Worm (Caenorhabditis elegans) whole organism, L2 larva: ENCODE data around the gene B0524.5.

Experiments
- C34F6.9 ChIP-seq: fragments of 150-350 bp; optimal IDR thresholded peaks from 2 replicates; lab custom pipeline; 2014; ENCODE audit warnings: missing biosample characterization, missing genetic modification characterization
- F13H6.1 ChIP-seq: sonication (generic microtip); optimal IDR thresholded peaks from 2 replicates; lab custom pipeline; 2016; ENCODE audit warnings: missing genetic modification characterization, missing compliant biosample characterization
- R02D3.7 ChIP-seq: fragments of 150-350 bp; optimal IDR thresholded peaks from 2 replicates; lab custom pipeline; 2014; ENCODE audit warnings: missing biosample characterization, missing genetic modification characterization
- Y55F3AM.14 ChIP-seq: fragments of 200-800 bp; sonication (Bioruptor generic); optimal IDR thresholded peaks from 2 replicates; lab custom pipeline; 2018; ENCODE audit warnings: mild to moderate bottlenecking, missing genetic modification characterization, missing compliant biosample characterization
- ZK546.5 ChIP-seq: sonication (generic microtip); optimal IDR thresholded peaks from 2 replicates; lab custom pipeline; 2017; ENCODE audit warnings: missing biosample characterization, missing genetic modification characterization
- alr-1 ChIP-seq: fragments of 150-350 bp; optimal IDR thresholded peaks from 2 replicates; lab custom pipeline; 2014; ENCODE audit warnings: missing biosample characterization, missing genetic modification characterization
- aly-2 ChIP-seq: fragments of 150-350 bp; optimal IDR thresholded peaks from 2 replicates; lab custom pipeline; 2014; ENCODE audit warnings: missing biosample characterization, missing genetic modification characterization
- ceh-16 ChIP-seq: fragments of 150-350 bp; optimal IDR thresholded peaks from 2 replicates; lab custom pipeline; 2014; ENCODE audit warnings: missing biosample characterization, missing genetic modification characterization
- ceh-82 ChIP-seq: fragments of 150-350 bp; optimal IDR thresholded peaks from 2 replicates; lab custom pipeline; 2014; ENCODE audit warnings: missing biosample characterization, missing genetic modification characterization
- crh-2 ChIP-seq: sonication (generic microtip); optimal IDR thresholded peaks from 2 replicates; lab custom pipeline; 2017; ENCODE audit warnings: missing biosample characterization, missing genetic modification characterization
- dmd-4 ChIP-seq: sonication (generic microtip); optimal IDR thresholded peaks from 2 replicates; lab custom pipeline; 2017; ENCODE audit warnings: missing biosample characterization, missing genetic modification characterization
- egl-27 ChIP-seq: sonication (generic microtip); optimal IDR thresholded peaks from 3 replicates; lab custom pipeline; 2017; ENCODE audit warnings: missing biosample characterization, missing genetic modification reagents, missing genetic modification characterization
- elt-3 ChIP-seq: sonication (generic microtip); optimal IDR thresholded peaks from 2 replicates; lab custom pipeline; 2017; ENCODE audit warnings: missing biosample characterization, missing genetic modification characterization
- fos-1 ChIP-seq: fragments of 150-350 bp; optimal IDR thresholded peaks from 2 replicates; lab custom pipeline; 2014; ENCODE audit warnings: missing biosample characterization, missing genetic modification characterization
- gmeb-1 ChIP-seq: fragments of 150-350 bp; optimal IDR thresholded peaks from 2 replicates; lab custom pipeline; 2014; ENCODE audit warnings: missing biosample characterization, missing genetic modification characterization
- lin-11 ChIP-seq: fragments of 150-350 bp; sonication (generic microtip); optimal IDR thresholded peaks from 2 replicates; lab custom pipeline; 2014; ENCODE audit warnings: missing biosample characterization, missing genetic modification characterization, inconsistent platforms, mixed read lengths
- lin-13 ChIP-seq: fragments of 150-350 bp; optimal IDR thresholded peaks from 2 replicates; lab custom pipeline; 2014; ENCODE audit warnings: missing biosample characterization, missing genetic modification reagents, missing genetic modification characterization
- lin-39 ChIP-seq: fragments of 150-350 bp; optimal IDR thresholded peaks from 2 replicates; lab custom pipeline; 2014; ENCODE audit warnings: missing biosample characterization, missing genetic modification reagents, missing genetic modification characterization
- lsy-2 ChIP-seq, 2 experiments: fragments of 150-350 bp in 1 of 2; sonication (generic microtip) in 1 of 2; optimal IDR thresholded peaks; 2 replicates each; lab custom pipeline; 2014 to 2017; ENCODE audit warnings: missing biosample characterization in 2 of 2, missing genetic modification characterization in 2 of 2
- mab-5 ChIP-seq: fragments of 150-350 bp; optimal IDR thresholded peaks from 2 replicates; lab custom pipeline; 2014; ENCODE audit warnings: missing biosample characterization, missing genetic modification characterization
- mbf-1 ChIP-seq: sonication (generic microtip); optimal IDR thresholded peaks from 2 replicates; lab custom pipeline; 2017; ENCODE audit warnings: missing biosample characterization, missing genetic modification characterization
- mdl-1 ChIP-seq, 2 experiments: fragments of 150-350 bp in 1 of 2; sonication (generic microtip) in 1 of 2; optimal IDR thresholded peaks; 2 replicates each; lab custom pipeline; 2017; ENCODE audit warnings: missing biosample characterization in 2 of 2, missing genetic modification characterization in 2 of 2
- nhr-10 ChIP-seq: sonication (generic microtip); optimal IDR thresholded peaks from 2 replicates; lab custom pipeline; 2017; ENCODE audit warnings: missing biosample characterization, missing genetic modification characterization
- nhr-11 ChIP-seq: fragments of 150-350 bp; optimal IDR thresholded peaks from 2 replicates; lab custom pipeline; 2014; ENCODE audit warnings: missing biosample characterization, missing genetic modification characterization
- nhr-12 ChIP-seq: fragments of 150-350 bp; optimal IDR thresholded peaks from 2 replicates; lab custom pipeline; 2014; ENCODE audit warnings: missing biosample characterization, missing genetic modification characterization
- nhr-129 ChIP-seq: fragments of 150-350 bp; optimal IDR thresholded peaks from 2 replicates; lab custom pipeline; 2014; ENCODE audit warnings: missing biosample characterization, missing genetic modification characterization
- nhr-21 ChIP-seq: fragments of 150-350 bp; optimal IDR thresholded peaks from 2 replicates; lab custom pipeline; 2014; ENCODE audit warnings: missing biosample characterization, missing genetic modification characterization
- nhr-237 ChIP-seq: fragments of 150-350 bp; optimal IDR thresholded peaks from 2 replicates; lab custom pipeline; 2014; ENCODE audit warnings: missing biosample characterization, missing genetic modification characterization
- nhr-25 ChIP-seq: fragments of 150-350 bp; sonication (generic microtip); optimal IDR thresholded peaks from 3 replicates; lab custom pipeline; 2014; ENCODE audit warnings: missing biosample characterization, missing genetic modification characterization
- nhr-6 ChIP-seq: fragments of 150-350 bp; optimal IDR thresholded peaks from 2 replicates; lab custom pipeline; 2014; ENCODE audit warnings: missing biosample characterization, missing genetic modification characterization
- nhr-77 ChIP-seq: fragments of 150-350 bp; optimal IDR thresholded peaks from 2 replicates; lab custom pipeline; 2014; ENCODE audit warnings: missing biosample characterization, missing genetic modification characterization
- peb-1 ChIP-seq: fragments of 150-350 bp; optimal IDR thresholded peaks from 2 replicates; lab custom pipeline; 2014; ENCODE audit warnings: missing biosample characterization, missing genetic modification characterization
- skn-1 ChIP-seq: sonication (generic microtip); optimal IDR thresholded peaks from 2 replicates; lab custom pipeline; 2017; ENCODE audit warnings: missing biosample characterization, missing genetic modification characterization
- sma-3 ChIP-seq: sonication (generic microtip); optimal IDR thresholded peaks from 2 replicates; lab custom pipeline; 2016; ENCODE audit warnings: missing genetic modification reagents, missing genetic modification characterization, missing compliant biosample characterization
- sma-9 ChIP-seq, 2 experiments: fragments of 150-350 bp in 1 of 2; sonication (generic microtip) in 1 of 2; optimal IDR thresholded peaks; 2 replicates each; lab custom pipeline; 2014 to 2016; ENCODE audit warnings: missing genetic modification characterization in 2 of 2, mild to moderate bottlenecking in 1 of 2, missing biosample characterization in 1 of 2, missing compliant biosample characterization in 1 of 2, missing genetic modification reagents in 1 of 2, moderate library complexity in 1 of 2
- snpc-4 ChIP-seq: fragments of 150-350 bp; optimal IDR thresholded peaks from 2 replicates; lab custom pipeline; 2014; ENCODE audit warnings: missing biosample characterization, missing genetic modification characterization
- unc-39 ChIP-seq: fragments of 150-350 bp; optimal IDR thresholded peaks from 2 replicates; lab custom pipeline; 2014; ENCODE audit warnings: missing biosample characterization, missing genetic modification characterization
- unc-55 ChIP-seq: fragments of 150-350 bp; sonication (generic microtip); optimal IDR thresholded peaks from 3 replicates; lab custom pipeline; 2014; ENCODE audit warnings: missing biosample characterization, missing genetic modification reagents, missing genetic modification characterization
- unc-62 ChIP-seq: fragments of 150-350 bp; optimal IDR thresholded peaks from 2 replicates; lab custom pipeline; 2014; ENCODE audit warnings: missing biosample characterization, missing genetic modification reagents, missing genetic modification characterization
- zag-1 ChIP-seq: fragments of 150-350 bp; optimal IDR thresholded peaks from 2 replicates; lab custom pipeline; 2014; ENCODE audit warnings: missing biosample characterization, missing genetic modification characterization
- ztf-1 ChIP-seq: fragments of 200-800 bp; sonication (Bioruptor generic); conservative IDR thresholded peaks from 2 replicates; pipeline ENCODE4 v1.3.6; 2022; ENCODE audit warnings: missing genetic modification characterization, missing compliant biosample characterization
- ztf-11 ChIP-seq: sonication (generic microtip); optimal IDR thresholded peaks from 2 replicates; lab custom pipeline; 2017; ENCODE audit warnings: missing biosample characterization, missing genetic modification characterization
- ztf-4 ChIP-seq: fragments of 150-350 bp; optimal IDR thresholded peaks from 2 replicates; lab custom pipeline; 2014; ENCODE audit warnings: missing biosample characterization, missing genetic modification characterization

Gene B0524.5

ce11 chrIII:1859532-1859931 lies 34.2 kb downstream of the B0524.5 start, which contains the start of gene ddp-1 (continued):
- TF ChIP-seq ceh-16 (tag; lab: Kevin White, UChicago) (peak; percentile 81), sma-9 (GFP tag; optimal IDR thresholded peaks at IDR 0.05; lab: Kevin White, UChicago) (peak; percentile 98), sma-9 (tag; optimal IDR thresholded peaks at IDR 0.05; lab: Kevin White, UChicago) (no peak), sma-3 (GFP tag; lab: Kevin White, UChicago) (peak; percentile 96), lin-13 (peak; percentile 97), ceh-82 (peak; percentile 83), R02D3.7 (tag; lab: Kevin White, UChicago) (peak; percentile 73), unc-55 (peak; percentile 99), ZK546.5 (peak; percentile 77), ztf-11 (tag; lab: Kevin White, UChicago) (peak; percentile 63), ztf-1 (GFP tag; lab: Robert Waterston, UW) (no peak), elt-3 (tag; lab: Kevin White, UChicago) (no peak), gmeb-1 (tag; lab: Kevin White, UChicago) (peak; percentile 100), nhr-11 (no peak), aly-2 (tag; lab: Kevin White, UChicago) (peak; percentile 71), peb-1 (no peak), crh-2 (tag; lab: Kevin White, UChicago) (peak; percentile 96), nhr-10 (tag; lab: Kevin White, UChicago) (peak; percentile 91)

- TF ChIP-seq ceh-82 (no peak), nhr-25 (tag; lab: Kevin White, UChicago) (peak; percentile 8)
Measured at ce11 chrIII:1856679-1857078, 37.0 kb downstream of the B0524.5 start.

ce11 chrIII:1856175-1856574 lies 37.5 kb downstream of the B0524.5 start:
- TF ChIP-seq nhr-237 (tag; lab: Kevin White, UChicago), result no peak
- TF ChIP-seq alr-1 (tag; lab: Kevin White, UChicago), result no peak
- TF ChIP-seq skn-1 (tag; lab: Kevin White, UChicago), result no peak
- no peak for TF ChIP-seq ZK546.5
- no peak for TF ChIP-seq ztf-4
- TF ChIP-seq nhr-77 (tag; lab: Kevin White, UChicago), result no peak
- TF ChIP-seq elt-3 (tag; lab: Kevin White, UChicago), result no peak
- no peak for TF ChIP-seq unc-55
- TF ChIP-seq nhr-6 (tag; lab: Kevin White, UChicago), result no peak
- no peak for TF ChIP-seq mdl-1 (tag; optimal IDR thresholded peaks at IDR 0.05; lab: Kevin White, UChicago)
- TF ChIP-seq unc-62 (GFP tag; lab: Kevin White, UChicago), result no peak
- TF ChIP-seq lin-11 (tag; lab: Kevin White, UChicago), result no peak

DNA sequence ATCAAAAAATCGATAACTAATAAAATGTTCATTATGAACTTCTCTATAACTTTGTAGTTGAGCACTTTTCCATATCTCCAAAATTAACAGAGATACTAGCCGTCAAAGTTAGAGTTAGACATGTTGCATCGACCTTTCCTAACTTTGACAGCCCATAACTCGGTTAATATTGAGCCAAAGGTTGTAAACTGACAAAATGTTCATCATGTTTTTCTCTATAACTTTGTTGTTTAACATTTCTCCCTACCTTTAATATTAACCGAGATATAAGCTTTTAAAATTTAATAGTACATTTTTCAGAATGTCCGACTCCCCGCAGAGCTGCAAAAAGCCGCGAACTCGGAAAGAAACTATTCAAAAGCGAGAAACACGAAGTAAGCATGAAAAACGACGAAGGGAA lies 38.6 kb downstream of the B0524.5 start, which contains the start of gene hlh-33:
hlh-33 (plus strand) TSS at position 301 of the 400 bp plus-strand sequence.
- no peak for TF ChIP-seq nhr-6 (tag; lab: Kevin White, UChicago)
- no peak for TF ChIP-seq C34F6.9 (tag; lab: Kevin White, UChicago)
- TF ChIP-seq peb-1, result no peak
- no peak for TF ChIP-seq skn-1 (tag; lab: Kevin White, UChicago)
- TF ChIP-seq unc-39 (tag; lab: Kevin White, UChicago), result no peak
- no peak for TF ChIP-seq fos-1 (tag; lab: Kevin White, UChicago)
- TF ChIP-seq dmd-4 (tag; lab: Kevin White, UChicago), result no peak
- TF ChIP-seq nhr-11, result no peak
- no peak for TF ChIP-seq crh-2 (tag; lab: Kevin White, UChicago)
- TF ChIP-seq F13H6.1 (tag; lab: Kevin White, UChicago), result no peak
- no peak for TF ChIP-seq snpc-4
- TF ChIP-seq ztf-1 (GFP tag; lab: Robert Waterston, UW), result no peak
- no peak for TF ChIP-seq zag-1 (tag; lab: Kevin White, UChicago)

ce11 chrIII:1853944-1854343 lies 39.7 kb downstream of the B0524.5 start:
- TF ChIP-seq lin-39 (no peak), nhr-21 (tag; lab: Kevin White, UChicago) (no peak), C34F6.9 (tag; lab: Kevin White, UChicago) (no peak), F13H6.1 (tag; lab: Kevin White, UChicago) (no peak), mbf-1 (tag; lab: Kevin White, UChicago) (no peak), peb-1 (no peak), ztf-1 (GFP tag; lab: Robert Waterston, UW) (no peak), lsy-2 (tag; optimal IDR thresholded peaks at IDR 0.05; lab: Kevin White, UChicago) (peak in 1 of 2 experiments; percentile 7), mab-5 (tag; lab: Kevin White, UChicago) (no peak), egl-27 (tag; lab: Kevin White, UChicago) (no peak), gmeb-1 (tag; lab: Kevin White, UChicago) (peak; percentile 1), ZK546.5 (no peak), snpc-4 (no peak), Y55F3AM.14 (no peak), nhr-10 (tag; lab: Kevin White, UChicago) (no peak), nhr-12 (no peak), ztf-4 (no peak), nhr-11 (no peak), zag-1 (tag; lab: Kevin White, UChicago) (no peak), alr-1 (tag; lab: Kevin White, UChicago) (no peak), nhr-6 (tag; lab: Kevin White, UChicago) (no peak), nhr-25 (tag; lab: Kevin White, UChicago) (peak; percentile 11), skn-1 (tag; lab: Kevin White, UChicago) (no peak), unc-62 (GFP tag; lab: Kevin White, UChicago) (no peak), nhr-237 (tag; lab: Kevin White, UChicago) (no peak), mdl-1 (tag; optimal IDR thresholded peaks at IDR 0.05; lab: Kevin White, UChicago) (no peak), nhr-129 (no peak)
